Fruit fly (Drosophila melanogaster): ENCODE data around the gene rdgC.
A peak's percentile ranks its signal among the peaks of the same experiment; 100 is the strongest.

Gene rdgC

dm6 chr3L:20313469-20313868, 65.6 kb downstream of the rdgC start, which contains the start of gene alphaSnap (continued):
- TF ChIP-seq schlank (tag; optimal IDR thresholded peaks at IDR 0.05) (no peak), Atf-2 (GFP tag; optimal IDR thresholded peaks at IDR 0.05) (no peak), esg (GFP tag; conservative IDR thresholded peaks at IDR 0.05) (no peak), CG4730 (GFP tag; IDR thresholded peaks at IDR 0.05) (no peak), Rx (GFP tag; IDR thresholded peaks at IDR 0.05) (no peak), Hmx (GFP tag; optimal IDR thresholded peaks at IDR 0.05) (no peak), CG7556 (GFP tag; optimal IDR thresholded peaks at IDR 0.05) (no peak), HLH54F (GFP tag; optimal IDR thresholded peaks at IDR 0.05) (peak; percentile 31), Pdp1 (GFP tag; optimal IDR thresholded peaks at IDR 0.05) (peak in 1 of 2 experiments; percentile 55), CTCF (GFP tag; optimal IDR thresholded peaks at IDR 0.05) (peak; percentile 68), Max (GFP tag; optimal IDR thresholded peaks at IDR 0.05) (no peak), tap (tag; optimal IDR thresholded peaks at IDR 0.05) (no peak), Dip2 (GFP tag; IDR thresholded peaks at IDR 0.05) (no peak), dati (GFP tag; IDR thresholded peaks at IDR 0.05) (no peak), sd (tag; optimal IDR thresholded peaks at IDR 0.05) (no peak), rib (GFP tag; IDR thresholded peaks at IDR 0.05) (no peak; the same call in 1 of the 2 replicates), Meics (GFP tag; optimal IDR thresholded peaks at IDR 0.05) (no peak), dmrt99B (tag; optimal IDR thresholded peaks at IDR 0.05) (no peak), CG1024 (GFP tag; IDR thresholded peaks at IDR 0.05) (no peak), CG4424 (GFP tag; optimal IDR thresholded peaks at IDR 0.05) (peak; percentile 6), odd (GFP tag; optimal IDR thresholded peaks at IDR 0.05) (no peak), CG4617 (GFP tag; optimal IDR thresholded peaks at IDR 0.05; ENCODE audit: borderline replicate concordance) (peak; percentile 94), knrl (GFP tag; IDR thresholded peaks at IDR 0.05; ENCODE audit: partially characterized antibody) (peak; percentile 30; the same call in 1 of the 3 replicates), CG7357 (GFP tag; IDR thresholded peaks at IDR 0.05) (no peak), Ets65A (GFP tag) (peak; percentile 92), CG11456 (GFP tag; IDR thresholded peaks at IDR 0.05) (peak; percentile 38; the same call in 1 of the 3 replicates), vfl (GFP tag; optimal IDR thresholded peaks at IDR 0.05) (no peak), fru (optimal IDR thresholded peaks at IDR 0.05) (no peak), br (optimal IDR thresholded peaks at IDR 0.05) (no peak), Fer1 (GFP tag; optimal IDR thresholded peaks at IDR 0.05) (peak; percentile 15), nom (GFP tag; optimal IDR thresholded peaks at IDR 0.05) (peak; percentile 20), ken (GFP tag; IDR thresholded peaks at IDR 0.05) (0 out of 3 replicates have a peak, but pooled peaks have one; percentile 37), gcm (GFP tag; optimal IDR thresholded peaks at IDR 0.05) (no peak), trem (tag; optimal IDR thresholded peaks at IDR 0.05) (peak; percentile 71), sisA (GFP tag; IDR thresholded peaks at IDR 0.05) (no peak), ind (GFP tag; optimal IDR thresholded peaks at IDR 0.05) (no peak), cas (GFP tag; IDR thresholded peaks at IDR 0.05) (no peak), Dll (GFP tag; IDR thresholded peaks at IDR 0.05; ENCODE audit: partially characterized antibody) (0 out of 4 replicates have a peak, but pooled peaks have one; percentile 25), MTF-1 (GFP tag; optimal IDR thresholded peaks at IDR 0.05; ENCODE audit: borderline replicate concordance) (no peak), fd96Cb (tag; optimal IDR thresholded peaks at IDR 0.05) (no peak), luna (GFP tag; optimal IDR thresholded peaks at IDR 0.05) (no peak), stc (GFP tag; IDR thresholded peaks at IDR 0.05) (no peak; the same call in 1 of the 2 replicates), CG1602 (GFP tag; optimal IDR thresholded peaks at IDR 0.05) (no peak), Dek (tag; optimal IDR thresholded peaks at IDR 0.05) (no peak), BEAF-32 (GFP tag; optimal IDR thresholded peaks at IDR 0.05) (peak; percentile 60), H2.0 (GFP tag; IDR thresholded peaks at IDR 0.05) (no peak), caup (GFP tag; optimal IDR thresholded peaks at IDR 0.05; ENCODE audit: severe bottlenecking) (peak; percentile 50), CG11695 (GFP tag; IDR thresholded peaks at IDR 0.05) (no peak), CG11247 (GFP tag; IDR thresholded peaks at IDR 0.05) (no peak), D19A (tag; optimal IDR thresholded peaks at IDR 0.05) (no peak), sna (GFP tag; IDR thresholded peaks at IDR 0.05; ENCODE audit: partially characterized antibody) (0 out of 2 replicates have a peak, but pooled peaks have one; percentile 13), CG14860 (GFP tag; IDR thresholded peaks at IDR 0.05; ENCODE audit: partially characterized antibody) (no peak)

All from whole organism, embryonic.